Fruit fly (Drosophila melanogaster) whole organism, pupa: ENCODE data around the gene CG13028.

Source experiments
- CG10348 ChIP-seq: fragments of 200-800 bp; sonication (Bioruptor generic); IDR thresholded peaks from 2 replicates; pipeline ENCODE4 v1.3.6; 2022; ENCODE audit warnings: missing biosample characterization, missing genetic modification characterization
- CG12605 ChIP-seq: fragments of 200-800 bp; sonication (Bioruptor generic); IDR thresholded peaks from 2 replicates; pipeline ENCODE4 v1.3.6; 2022; ENCODE audit warnings: missing biosample characterization, missing genetic modification characterization
- CG14655 ChIP-seq: fragments of 200-800 bp; sonication (Bioruptor generic); optimal IDR thresholded peaks from 3 replicates; lab custom pipeline; 2017; ENCODE audit warnings: mild to moderate bottlenecking, missing biosample characterization, missing genetic modification reagents, missing genetic modification characterization
- CG17806 ChIP-seq: fragments of 200-800 bp; sonication (Bioruptor generic); optimal IDR thresholded peaks from 2 replicates; lab custom pipeline; 2018; ENCODE audit warnings: missing biosample characterization, mild to moderate bottlenecking, missing genetic modification characterization, moderate library complexity
- CG4496 ChIP-seq: fragments of 200-800 bp; sonication (Bioruptor generic); IDR thresholded peaks from 3 replicates; pipeline ENCODE4 v1.3.6; 2022; ENCODE audit warnings: missing biosample characterization, missing genetic modification characterization
- CG8159 ChIP-seq: fragments of 200-800 bp; sonication (Bioruptor generic); optimal IDR thresholded peaks from 3 replicates; lab custom pipeline; 2018; ENCODE audit warnings: missing biosample characterization, mild to moderate bottlenecking, missing genetic modification characterization, moderate library complexity
- CG8301 ChIP-seq: fragments of 200-800 bp; sonication (Bioruptor generic); optimal IDR thresholded peaks from 2 replicates; lab custom pipeline; 2018; ENCODE audit warnings: missing biosample characterization, mild to moderate bottlenecking, missing genetic modification characterization
- D1 ChIP-seq: fragments of 200-800 bp; sonication (Bioruptor generic); optimal IDR thresholded peaks from 2 replicates; lab custom pipeline; 2018; ENCODE audit warnings: missing biosample characterization, mild to moderate bottlenecking, missing genetic modification characterization, moderate library complexity
- EcR ChIP-seq: fragments of 200-800 bp; sonication (Bioruptor generic); optimal IDR thresholded peaks from 3 replicates; lab custom pipeline; 2019; ENCODE audit warnings: missing biosample characterization, missing genetic modification characterization, mild to moderate bottlenecking, moderate library complexity, missing genetic modification reagents
- Ets98B ChIP-seq: fragments of 200-800 bp; sonication (Bioruptor generic); IDR thresholded peaks from 2 replicates; pipeline ENCODE4 v1.3.6; 2022; ENCODE audit warnings: missing biosample characterization, missing genetic modification characterization
- Pif1B ChIP-seq: fragments of 200-800 bp; sonication (Bioruptor generic); optimal IDR thresholded peaks from 3 replicates; lab custom pipeline; 2016; ENCODE audit warnings: missing biosample characterization, missing genetic modification characterization
- Snoo ChIP-seq: fragments of 200-800 bp; sonication (Bioruptor generic); optimal IDR thresholded peaks from 3 replicates; lab custom pipeline; 2017; ENCODE audit warnings: missing biosample characterization, mild to moderate bottlenecking, missing genetic modification characterization, inconsistent platforms
- rn ChIP-seq: fragments of 200-800 bp; sonication (Bioruptor generic); IDR thresholded peaks from 2 replicates; pipeline ENCODE4 v1.3.6; 2022; ENCODE audit warnings: missing biosample characterization, missing genetic modification characterization

DNA sequence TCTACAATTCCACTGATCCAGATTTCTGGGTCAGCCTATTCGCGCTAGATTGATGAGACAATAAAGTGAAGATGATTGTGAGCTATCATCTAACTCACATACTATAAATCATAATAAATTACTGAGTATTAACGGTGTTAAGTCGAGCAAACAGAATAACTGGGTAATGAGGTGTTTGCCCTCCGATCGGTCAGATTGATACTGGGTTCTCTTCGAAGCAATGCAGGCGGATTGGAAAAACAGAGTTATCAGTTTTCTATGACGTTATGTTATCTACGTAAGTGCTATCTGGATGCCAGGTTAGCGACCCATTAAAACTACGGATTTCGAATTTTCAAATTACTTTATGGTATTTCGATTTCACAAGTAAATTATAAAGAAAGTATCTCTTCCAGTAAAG is 31.1 kb upstream of the CG13028 start:
- no peak for TF ChIP-seq CG10348 (GFP tag; lab: Robert Waterston, UW)
- no peak for TF ChIP-seq Pif1B (GFP tag; lab: Kevin White, UChicago)
- no peak for TF ChIP-seq CG4496 (GFP tag; lab: Robert Waterston, UW)
- no peak for TF ChIP-seq rn
- no peak for TF ChIP-seq D1 (tag; lab: Kevin White, UChicago)
- TF ChIP-seq CG8159 (tag; lab: Kevin White, UChicago): no peak
- no peak for TF ChIP-seq CG12605
- TF ChIP-seq EcR (GFP tag; lab: Kevin White, UChicago): peak; percentile 31
- no peak for TF ChIP-seq CG17806 (tag; lab: Kevin White, UChicago)
- TF ChIP-seq CG8301 (tag; lab: Kevin White, UChicago): no peak
- TF ChIP-seq Ets98B (GFP tag; lab: Robert Waterston, UW): no peak
- no peak for TF ChIP-seq Snoo (tag; lab: Kevin White, UChicago)
- no peak for TF ChIP-seq CG14655
